Worm (Caenorhabditis elegans): Measurements from ENCODE around the gene F44E2.4.

F44E2.4 gene

DNA sequence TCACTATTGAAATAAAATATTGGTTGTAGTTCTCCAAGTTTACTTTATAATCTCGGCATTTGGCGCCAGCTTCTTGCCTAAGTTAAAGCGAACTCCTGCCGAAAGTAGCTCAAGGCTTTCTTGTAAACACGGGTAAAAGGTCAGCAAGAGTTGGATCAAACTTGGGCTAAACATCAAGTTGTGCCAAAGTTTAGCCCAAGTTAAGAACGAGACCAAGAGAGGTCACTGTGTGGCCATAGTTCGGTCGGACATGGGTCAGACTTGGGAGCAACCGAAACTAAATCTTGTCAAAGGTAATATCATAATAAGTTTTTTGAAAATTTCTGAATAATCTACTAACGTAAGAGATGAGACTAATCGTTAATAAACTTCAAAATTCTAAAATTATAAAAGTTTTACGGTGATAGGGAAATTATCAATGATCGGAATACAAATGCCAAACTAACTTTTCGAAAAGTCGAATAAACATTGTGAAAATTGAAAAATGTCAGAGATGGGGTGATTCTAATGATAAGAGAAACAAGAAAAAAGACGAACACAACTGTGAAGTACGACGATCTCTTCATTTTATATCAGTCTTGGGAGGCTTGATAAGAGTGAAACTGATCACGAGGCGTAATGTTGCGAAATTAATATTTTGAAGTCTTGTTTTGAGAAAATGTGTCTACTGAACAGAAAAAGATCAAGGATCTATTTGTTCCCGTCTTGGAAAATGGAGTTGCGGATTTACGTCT is 29.9 kb upstream of the F44E2.4 start (continued):
- TF ChIP-seq C06A6.2 (GFP tag; conservative IDR thresholded peaks at IDR 0.05) (no peak), let-526 (GFP tag; IDR thresholded peaks at IDR 0.05) (no peak), B0035.1 (tag; optimal IDR thresholded peaks at IDR 0.05) (no peak), tbp1 (GFP tag; optimal IDR thresholded peaks at IDR 0.05) (peak; percentile 46), unc-62 (GFP tag; optimal IDR thresholded peaks at IDR 0.05) (peak; percentile 31), fkh-3 (tag; optimal IDR thresholded peaks at IDR 0.05) (no peak)

DNA sequence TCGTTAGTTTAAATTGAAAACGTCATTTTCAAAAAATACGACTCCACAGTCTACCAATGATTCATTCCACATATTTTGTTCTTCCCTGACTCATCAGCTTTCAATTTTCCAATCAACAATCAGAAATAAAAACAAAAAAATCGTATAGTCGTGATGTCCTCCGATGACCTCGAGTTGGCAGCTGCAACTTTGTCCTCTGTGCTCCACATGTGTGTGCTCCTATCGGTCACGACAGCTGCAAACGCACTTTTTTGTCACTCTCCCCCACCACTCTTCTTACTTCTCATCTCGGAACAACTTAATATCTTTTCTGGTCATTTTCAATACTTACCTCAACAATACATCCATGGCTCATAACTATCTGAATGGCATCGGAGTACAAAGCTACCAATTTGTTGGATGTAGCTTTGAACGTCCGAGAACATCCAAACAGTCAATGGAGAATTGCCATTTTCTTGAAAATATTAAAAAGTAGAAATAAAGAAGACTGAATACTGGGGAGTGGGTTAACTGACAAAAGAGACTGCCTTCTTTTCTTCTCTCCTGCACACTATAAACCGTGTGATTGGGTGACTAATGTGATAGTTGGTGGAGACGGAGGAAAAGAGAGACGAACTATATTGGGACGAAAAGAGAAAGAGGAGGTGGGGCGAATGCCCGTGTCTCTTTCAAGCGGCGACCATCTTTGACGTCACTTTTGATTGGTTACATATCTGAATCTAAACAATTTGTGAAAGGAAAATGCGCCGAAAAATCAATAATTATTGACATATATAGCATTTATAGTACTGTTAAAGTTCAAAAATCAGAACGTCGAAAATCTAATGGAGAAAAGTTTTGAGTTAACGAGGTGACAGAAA is 29.0 kb upstream of the F44E2.4 start:
- TF ChIP-seq let-526 (GFP tag; IDR thresholded peaks at IDR 0.05) (no peak), ceh-58 (GFP tag; IDR thresholded peaks at IDR 0.05) (no peak), aptf-2 (GFP tag; conservative IDR thresholded peaks at IDR 0.05) (no peak), hlh-26 (GFP tag; conservative IDR thresholded peaks at IDR 0.05) (no peak), attf-5 (GFP tag; optimal IDR thresholded peaks at IDR 0.05) (no peak), dox-1 (GFP tag; IDR thresholded peaks at IDR 0.05) (0 out of 2 replicates have a peak, but pooled peaks have one; percentile 14), let-607 (tag; optimal IDR thresholded peaks at IDR 0.05) (no peak), Y95B8A.8 (GFP tag; IDR thresholded peaks at IDR 0.05) (0 out of 2 replicates have a peak, but pooled peaks have one; percentile 6), nfyb-1 (GFP tag; IDR thresholded peaks at IDR 0.05) (peak; percentile 11; the same call in 1 of the 2 replicates), die-1 (tag; optimal IDR thresholded peaks at IDR 0.05) (no peak), C17E4.6 (GFP tag; IDR thresholded peaks at IDR 0.05) (no peak), nhr-80 (tag; optimal IDR thresholded peaks at IDR 0.05) (peak; percentile 44), pbrm-1 (GFP tag; IDR thresholded peaks at IDR 0.05) (peak; percentile 35; the same call in 1 of the 2 replicates), madf-10 (tag; optimal IDR thresholded peaks at IDR 0.05) (no peak), cebp-1 (GFP tag; IDR thresholded peaks at IDR 0.05) (no peak), cebp-1 (tag; optimal IDR thresholded peaks at IDR 0.05) (peak; percentile 4), nhr-120 (GFP tag; IDR thresholded peaks at IDR 0.05) (no peak), ZK185.1 (tag; optimal IDR thresholded peaks at IDR 0.05; ENCODE audit: poor library complexity, severe bottlenecking) (peak; percentile 5), madf-3 (GFP tag; IDR thresholded peaks at IDR 0.05) (0 out of 2 replicates have a peak, but pooled peaks have one; percentile 29)

DNA sequence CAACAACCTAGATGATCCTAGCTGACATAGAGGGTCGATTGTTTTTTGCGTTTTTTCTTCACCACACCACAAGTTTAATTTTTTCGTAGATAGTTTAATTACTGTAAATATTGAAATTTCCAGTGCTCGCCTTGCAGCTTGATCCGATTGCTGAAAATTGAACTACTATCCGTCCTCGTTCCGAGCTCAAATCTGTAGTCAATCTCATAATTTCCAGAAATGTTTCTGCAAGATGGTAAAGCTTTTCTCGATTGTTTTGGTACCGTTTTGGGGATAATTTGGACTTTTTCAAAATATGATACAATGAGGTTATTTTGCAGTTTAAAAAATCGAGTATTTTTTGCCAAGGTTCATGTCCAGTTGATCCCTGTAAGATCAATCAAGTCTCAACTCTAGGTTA is 27.8 kb upstream of the F44E2.4 start:
- TF ChIP-seq let-607 (tag; optimal IDR thresholded peaks at IDR 0.05) (peak in 1 of 2 experiments; percentile 0), ztf-18 (tag; optimal IDR thresholded peaks at IDR 0.05) (no peak)

DNA sequence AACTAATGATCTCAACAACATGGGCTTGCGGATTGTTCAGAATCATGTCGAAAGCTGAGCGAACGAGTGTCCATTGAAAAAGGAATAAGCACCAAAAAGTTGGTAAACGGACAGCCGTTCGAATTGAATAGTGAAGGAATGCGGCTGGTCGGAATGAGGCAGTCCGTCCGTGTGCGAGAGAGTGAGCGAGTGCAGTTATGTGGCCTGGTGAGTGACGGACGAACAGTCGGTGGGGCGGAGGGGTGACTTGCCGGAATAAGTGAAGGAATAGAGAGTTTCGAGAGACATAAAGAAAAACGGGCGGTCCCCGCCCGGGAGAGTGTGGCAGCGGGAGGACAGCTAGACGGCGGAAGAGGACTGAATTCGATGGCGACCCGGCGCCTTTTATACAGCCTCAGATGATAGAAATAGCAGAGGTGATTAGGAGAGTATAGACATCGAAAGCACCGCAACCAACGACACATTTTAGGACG is 27.1 kb upstream of the F44E2.4 start:
- peak; percentile 86 for TF ChIP-seq somi-1 (GFP tag; optimal IDR thresholded peaks at IDR 0.05)
- TF ChIP-seq B0035.1 (tag; optimal IDR thresholded peaks at IDR 0.05), result peak; percentile 16
- peak; percentile 16 for TF ChIP-seq unc-130 (GFP tag; optimal IDR thresholded peaks at IDR 0.05)
- peak; percentile 80 for TF ChIP-seq nhr-90 (tag; optimal IDR thresholded peaks at IDR 0.05)
- 0 out of 2 replicates have a peak, but pooled peaks have one; percentile 19 for TF ChIP-seq lir-1 (GFP tag; conservative IDR thresholded peaks at IDR 0.05)
- TF ChIP-seq ZK185.1 (tag; optimal IDR thresholded peaks at IDR 0.05; ENCODE audit: poor library complexity, severe bottlenecking), result peak; percentile 52
- TF ChIP-seq zim-3 (tag; optimal IDR thresholded peaks at IDR 0.05), result peak; percentile 33
- no peak for TF ChIP-seq lsy-27 (tag; optimal IDR thresholded peaks at IDR 0.05; ENCODE audit: borderline replicate concordance, insufficient read depth)
- peak; percentile 41 for TF ChIP-seq ceh-79 (tag; optimal IDR thresholded peaks at IDR 0.05)
- peak; percentile 85; the same call in 1 of the 2 replicates for TF ChIP-seq B0336.3 (GFP tag; IDR thresholded peaks at IDR 0.05)
- peak; percentile 98 for TF ChIP-seq nhr-80 (tag; optimal IDR thresholded peaks at IDR 0.05)
- no peak for TF ChIP-seq F23B12.7 (tag; optimal IDR thresholded peaks at IDR 0.05; ENCODE audit: insufficient read depth)
- peak; percentile 67 for TF ChIP-seq tbp1 (GFP tag; optimal IDR thresholded peaks at IDR 0.05)
- peak; percentile 78 for TF ChIP-seq mcd-1 (GFP tag; IDR thresholded peaks at IDR 0.05)
- no peak for TF ChIP-seq bed-2 (GFP tag; IDR thresholded peaks at IDR 0.05)
- no peak for TF ChIP-seq madf-6 (GFP tag; IDR thresholded peaks at IDR 0.05)
- TF ChIP-seq athp-1 (tag; optimal IDR thresholded peaks at IDR 0.05), result peak; percentile 75
- TF ChIP-seq nfyb-1 (GFP tag; IDR thresholded peaks at IDR 0.05), result peak; percentile 80
- no peak for TF ChIP-seq sdz-38 (tag; optimal IDR thresholded peaks at IDR 0.05)
- TF ChIP-seq egrh-3 (GFP tag; IDR thresholded peaks at IDR 0.05), result peak; percentile 79
